Worm (Caenorhabditis elegans) whole organism, mixed stage, embryonic: ENCODE results near the gene ZC262.13.

Experiments used
- M03D4.4 ChIP-seq: sonication (generic microtip); optimal IDR thresholded peaks from 2 replicates; lab custom pipeline; 2017; ENCODE audit warnings: mild to moderate bottlenecking, missing genetic modification characterization, missing compliant biosample characterization
- bed-3 ChIP-seq: fragments of 200-800 bp; sonication (Bioruptor generic); optimal IDR thresholded peaks from 3 replicates; lab custom pipeline; 2018; ENCODE audit warnings: mild to moderate bottlenecking, missing genetic modification characterization, moderate library complexity, missing compliant biosample characterization
- blmp-1 ChIP-seq: fragments of 150-350 bp; optimal IDR thresholded peaks from 2 replicates; lab custom pipeline; 2014; ENCODE audit warnings: missing biosample characterization, missing genetic modification characterization
- ceh-39 ChIP-seq: fragments of 150-350 bp; optimal IDR thresholded peaks from 2 replicates; lab custom pipeline; 2014; ENCODE audit warnings: missing biosample characterization, missing genetic modification characterization
- ceh-43 ChIP-seq: fragments of 200-800 bp; sonication (Bioruptor generic); optimal IDR thresholded peaks from 2 replicates; lab custom pipeline; 2018; ENCODE audit warnings: mild to moderate bottlenecking, missing genetic modification characterization, moderate library complexity, missing compliant biosample characterization
- ceh-83 ChIP-seq: fragments of 200-800 bp; sonication (Bioruptor generic); optimal IDR thresholded peaks from 2 replicates; lab custom pipeline; 2018; ENCODE audit warnings: mild to moderate bottlenecking, missing genetic modification characterization, missing compliant biosample characterization
- ces-1 ChIP-seq: fragments of 150-350 bp; optimal IDR thresholded peaks from 2 replicates; lab custom pipeline; 2014; ENCODE audit warnings: missing biosample characterization, missing genetic modification reagents, missing genetic modification characterization
- cnd-1 ChIP-seq: fragments of 200-800 bp; sonication (Bioruptor generic); optimal IDR thresholded peaks from 2 replicates; lab custom pipeline; 2018; ENCODE audit warnings: mild to moderate bottlenecking, missing genetic modification characterization, missing compliant biosample characterization
- drap-1 ChIP-seq: fragments of 200-800 bp; sonication (Bioruptor generic); optimal IDR thresholded peaks from 3 replicates; lab custom pipeline; 2018; ENCODE audit warnings: mild to moderate bottlenecking, missing genetic modification characterization, missing compliant biosample characterization
- elt-1 ChIP-seq: sonication (generic microtip); optimal IDR thresholded peaks from 2 replicates; lab custom pipeline; 2017; ENCODE audit warnings: missing genetic modification characterization, mild to moderate bottlenecking, missing compliant biosample characterization, antibody characterized with exemption, moderate library complexity, borderline replicate concordance; ENCODE audit not compliant: insufficient read depth
- flh-1 ChIP-seq: fragments of 200-800 bp; sonication (Bioruptor generic); optimal IDR thresholded peaks from 2 replicates; lab custom pipeline; 2018; ENCODE audit warnings: mild to moderate bottlenecking, missing genetic modification characterization, moderate library complexity, missing compliant biosample characterization
- ham-2 ChIP-seq: fragments of 200-800 bp; sonication (Bioruptor generic); optimal IDR thresholded peaks from 2 replicates; lab custom pipeline; 2018; ENCODE audit warnings: mild to moderate bottlenecking, missing genetic modification characterization, missing compliant biosample characterization
- hlh-1 ChIP-seq: fragments of 150-350 bp; optimal IDR thresholded peaks from 2 replicates; lab custom pipeline; 2014; ENCODE audit warnings: missing biosample characterization, missing genetic modification reagents, missing genetic modification characterization
- lin-13 ChIP-seq: fragments of 150-350 bp; optimal IDR thresholded peaks from 2 replicates; lab custom pipeline; 2014; ENCODE audit warnings: missing biosample characterization, missing genetic modification characterization
- lin-32 ChIP-seq: fragments of 200-800 bp; sonication (Bioruptor generic); optimal IDR thresholded peaks from 2 replicates; lab custom pipeline; 2018; ENCODE audit warnings: mild to moderate bottlenecking, missing genetic modification characterization, missing compliant biosample characterization
- lsy-2 ChIP-seq: fragments of 150-350 bp; optimal IDR thresholded peaks from 2 replicates; lab custom pipeline; 2014; ENCODE audit warnings: missing biosample characterization, missing genetic modification characterization
- mab-5 ChIP-seq: fragments of 150-350 bp; optimal IDR thresholded peaks from 2 replicates; lab custom pipeline; 2014; ENCODE audit warnings: missing biosample characterization, missing genetic modification characterization
- mep-1 ChIP-seq: fragments of 150-350 bp; optimal IDR thresholded peaks from 2 replicates; lab custom pipeline; 2017; ENCODE audit warnings: missing biosample characterization, missing genetic modification reagents, missing genetic modification characterization, inconsistent platforms
- mls-2 ChIP-seq: sonication (generic microtip); optimal IDR thresholded peaks from 2 replicates; lab custom pipeline; 2016; ENCODE audit warnings: mild to moderate bottlenecking, missing genetic modification characterization, moderate library complexity, missing compliant biosample characterization
- nhr-12 ChIP-seq: fragments of 150-350 bp; optimal IDR thresholded peaks from 2 replicates; lab custom pipeline; 2014; ENCODE audit warnings: missing biosample characterization, missing genetic modification characterization
- nhr-2 ChIP-seq: fragments of 150-350 bp; optimal IDR thresholded peaks from 2 replicates; lab custom pipeline; 2014; ENCODE audit warnings: missing biosample characterization, missing genetic modification characterization
- nhr-237 ChIP-seq: fragments of 150-350 bp; optimal IDR thresholded peaks from 2 replicates; lab custom pipeline; 2014; ENCODE audit warnings: missing biosample characterization, missing genetic modification characterization
- nhr-28 ChIP-seq: fragments of 150-350 bp; optimal IDR thresholded peaks from 2 replicates; lab custom pipeline; 2014; ENCODE audit warnings: missing biosample characterization, missing genetic modification characterization
- nhr-76 ChIP-seq: sonication (generic microtip); optimal IDR thresholded peaks from 2 replicates; lab custom pipeline; 2017; ENCODE audit warnings: missing biosample characterization, missing genetic modification characterization
- pha-4 ChIP-seq: fragments of 150-350 bp; optimal IDR thresholded peaks from 2 replicates; lab custom pipeline; 2018; ENCODE audit warnings: missing biosample characterization, missing genetic modification reagents, missing genetic modification characterization
- sem-2 ChIP-seq: fragments of 200-800 bp; sonication (Bioruptor generic); optimal IDR thresholded peaks from 2 replicates; lab custom pipeline; 2018; ENCODE audit warnings: mild to moderate bottlenecking, missing genetic modification characterization, missing compliant biosample characterization
- snpc-4 ChIP-seq: fragments of 150-350 bp; optimal IDR thresholded peaks from 2 replicates; lab custom pipeline; 2014; ENCODE audit warnings: missing biosample characterization, missing genetic modification characterization
- sptf-1 ChIP-seq: sonication (generic microtip); optimal IDR thresholded peaks from 2 replicates; lab custom pipeline; 2017; ENCODE audit warnings: mild to moderate bottlenecking, missing genetic modification characterization, moderate library complexity, missing compliant biosample characterization
- tbx-8 ChIP-seq: fragments of 200-800 bp; sonication (Bioruptor generic); optimal IDR thresholded peaks from 2 replicates; lab custom pipeline; 2018; ENCODE audit warnings: mild to moderate bottlenecking, missing genetic modification characterization, moderate library complexity, missing compliant biosample characterization
- unc-120 ChIP-seq: sonication (generic microtip); optimal IDR thresholded peaks from 2 replicates; lab custom pipeline; 2017; ENCODE audit warnings: missing genetic modification characterization, missing compliant biosample characterization; ENCODE audit not compliant: poor library complexity, severe bottlenecking
- unc-39 ChIP-seq: fragments of 150-350 bp; optimal IDR thresholded peaks from 2 replicates; lab custom pipeline; 2014; ENCODE audit warnings: missing biosample characterization, missing genetic modification characterization
- unc-62 ChIP-seq: fragments of 150-350 bp; optimal IDR thresholded peaks from 2 replicates; lab custom pipeline; 2014; ENCODE audit warnings: missing biosample characterization, missing genetic modification reagents, missing genetic modification characterization
- zip-8 ChIP-seq: fragments of 150-350 bp; optimal IDR thresholded peaks from 2 replicates; lab custom pipeline; 2014; ENCODE audit warnings: missing biosample characterization, missing genetic modification characterization
- ztf-11 ChIP-seq: fragments of 150-350 bp; optimal IDR thresholded peaks from 2 replicates; lab custom pipeline; 2014; ENCODE audit warnings: missing biosample characterization, missing genetic modification characterization

The ZC262.13 gene

DNA sequence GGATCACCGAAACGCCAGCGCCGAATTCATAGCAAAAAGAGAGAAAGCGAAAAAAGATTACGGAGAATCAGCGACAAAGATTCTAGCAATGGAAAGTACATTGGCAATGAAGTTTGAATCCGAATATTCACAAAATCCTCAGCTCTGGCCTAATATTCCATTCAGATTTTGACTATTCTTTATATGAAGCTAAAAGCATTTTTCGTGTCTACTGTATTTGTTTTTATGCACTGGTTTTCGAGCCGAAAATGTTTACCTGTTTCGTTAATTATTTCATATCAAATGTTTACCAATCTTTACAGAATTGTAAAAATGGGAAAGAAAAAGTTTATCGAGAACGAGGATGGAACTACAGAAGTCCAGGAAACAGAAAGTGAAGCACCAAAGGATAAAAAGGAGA lies 17.8 kb upstream of the ZC262.13 start, which contains the start of gene F10E9.4:
TSS of gene F10E9.4 (plus strand) at position 301 of the 400 bp plus-strand sequence.
- TF ChIP-seq bed-3: no peak
- no peak for TF ChIP-seq pha-4 (tag; lab: Kevin White, UChicago)
- no peak for TF ChIP-seq zip-8 (tag; lab: Kevin White, UChicago)
- no peak for TF ChIP-seq unc-120
- TF ChIP-seq mep-1: no peak
- TF ChIP-seq flh-1 (GFP tag; lab: Kevin White, UChicago): no peak
- no peak for TF ChIP-seq snpc-4 (tag; lab: Kevin White, UChicago)
- no peak for TF ChIP-seq ztf-11 (tag; lab: Kevin White, UChicago)
- TF ChIP-seq unc-62 (GFP tag; lab: Kevin White, UChicago): no peak
- no peak for TF ChIP-seq ceh-43 (GFP tag; lab: Kevin White, UChicago)
- TF ChIP-seq mls-2 (tag; lab: Kevin White, UChicago): no peak
- no peak for TF ChIP-seq unc-39 (tag; lab: Kevin White, UChicago)
- no peak for TF ChIP-seq sptf-1 (tag; lab: Kevin White, UChicago)

- TF ChIP-seq lsy-2 (tag; lab: Kevin White, UChicago) (peak; percentile 93), hlh-1 (tag; lab: Kevin White, UChicago) (peak; percentile 39), unc-62 (GFP tag; lab: Kevin White, UChicago) (no peak), nhr-28 (tag; lab: Kevin White, UChicago) (no peak), ces-1 (GFP tag; lab: Kevin White, UChicago) (peak; percentile 8), mep-1 (peak; percentile 49), ceh-39 (tag; lab: Kevin White, UChicago) (peak; percentile 34)
These were observed 15.6 kb upstream of the ZC262.13 start, which contains the start of gene F10E9.3 for ce11 chrIII:8310239-8311057. F10E9.3 (plus strand) TSS chrIII:8311007.

DNA sequence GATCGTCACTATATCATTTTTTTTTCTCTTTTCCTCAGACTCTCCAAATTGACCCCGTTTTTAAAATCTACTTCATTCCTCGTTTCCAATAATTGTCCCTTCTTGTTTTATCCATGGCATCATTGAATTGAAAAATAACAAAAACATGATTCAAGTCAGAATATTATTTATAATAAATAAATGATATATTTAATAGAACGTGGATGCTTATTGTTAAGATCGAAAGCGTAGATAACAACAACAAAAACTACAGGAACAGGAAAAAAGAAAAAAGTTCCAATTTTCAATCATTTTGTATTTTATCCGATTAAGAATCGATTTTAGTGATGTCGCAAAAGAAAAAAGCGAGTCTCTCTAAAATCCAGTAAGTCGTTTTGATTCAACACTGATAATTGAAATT lies 13.6 kb upstream of the ZC262.13 start, which contains the start of gene F10E9.2:
TSS of gene F10E9.2 (plus strand) at position 301 of the 400 bp plus-strand sequence.
- TF ChIP-seq ceh-39 (tag; lab: Kevin White, UChicago) (no peak), zip-8 (tag; lab: Kevin White, UChicago) (no peak), M03D4.4 (no peak), lin-13 (tag; lab: Kevin White, UChicago) (no peak), unc-120 (no peak), ceh-83 (no peak), pha-4 (tag; lab: Kevin White, UChicago) (no peak)
- TF ChIP-seq, all 35 proteins: peak for 0

ce11 chrIII:8318488-8318887 lies 7.5 kb upstream of the ZC262.13 start, which contains the start of gene sas-4:
sas-4 (minus strand) TSS chrIII:8318588.
- no peak for TF ChIP-seq hlh-1 (tag; lab: Kevin White, UChicago)
- TF ChIP-seq ces-1 (GFP tag; lab: Kevin White, UChicago): no peak
- no peak for TF ChIP-seq ceh-39 (tag; lab: Kevin White, UChicago)
- TF ChIP-seq nhr-12 (tag; lab: Kevin White, UChicago): no peak
- TF ChIP-seq sptf-1 (tag; lab: Kevin White, UChicago): no peak
- TF ChIP-seq unc-120: no peak
- no peak for TF ChIP-seq pha-4 (tag; lab: Kevin White, UChicago)
- no peak for TF ChIP-seq ztf-11 (tag; lab: Kevin White, UChicago)
- no peak for TF ChIP-seq lsy-2 (tag; lab: Kevin White, UChicago)
- TF ChIP-seq blmp-1 (tag; lab: Kevin White, UChicago): no peak
- no peak for TF ChIP-seq cnd-1 (tag; lab: Kevin White, UChicago)
- TF ChIP-seq snpc-4 (tag; lab: Kevin White, UChicago): no peak
- TF ChIP-seq ham-2 (GFP tag; lab: Kevin White, UChicago): no peak
- TF ChIP-seq mep-1: no peak

ce11 chrIII:8319100-8319499 lies 6.9 kb upstream of the ZC262.13 start, which contains the start of gene F10E9.11:
F10E9.11 (minus strand) TSS chrIII:8319260.
- TF ChIP-seq bed-3 (no peak), M03D4.4 (no peak), mls-2 (tag; lab: Kevin White, UChicago) (peak; percentile 65), nhr-12 (tag; lab: Kevin White, UChicago) (no peak), unc-120 (no peak), elt-1 (tag; lab: Kevin White, UChicago) (no peak), sptf-1 (tag; lab: Kevin White, UChicago) (peak; percentile 69), flh-1 (GFP tag; lab: Kevin White, UChicago) (no peak), nhr-76 (tag; lab: Kevin White, UChicago) (no peak), ceh-43 (GFP tag; lab: Kevin White, UChicago) (peak; percentile 72), unc-62 (GFP tag; lab: Kevin White, UChicago) (no peak), lsy-2 (tag; lab: Kevin White, UChicago) (peak; percentile 79), ztf-11 (tag; lab: Kevin White, UChicago) (no peak), sem-2 (GFP tag; lab: Kevin White, UChicago) (no peak), nhr-2 (peak; percentile 42), zip-8 (tag; lab: Kevin White, UChicago) (no peak), blmp-1 (tag; lab: Kevin White, UChicago) (no peak), mab-5 (tag; lab: Kevin White, UChicago) (peak; percentile 77), drap-1 (GFP tag; lab: Kevin White, UChicago) (peak; percentile 21), ceh-39 (tag; lab: Kevin White, UChicago) (peak; percentile 20), hlh-1 (tag; lab: Kevin White, UChicago) (no peak), lin-32 (GFP tag; lab: Kevin White, UChicago) (no peak), tbx-8 (peak; percentile 50), unc-39 (tag; lab: Kevin White, UChicago) (no peak), ham-2 (GFP tag; lab: Kevin White, UChicago) (peak; percentile 58), mep-1 (peak; percentile 75), snpc-4 (tag; lab: Kevin White, UChicago) (no peak), lin-13 (tag; lab: Kevin White, UChicago) (peak; percentile 73), nhr-237 (tag; lab: Kevin White, UChicago) (peak; percentile 3), ceh-83 (no peak), cnd-1 (tag; lab: Kevin White, UChicago) (no peak)
